Fruit fly (Drosophila melanogaster) whole organism, embryonic: ENCODE results near the gene CG7029.

Source experiments
- CG15011 ChIP-seq: fragments of 200-800 bp; sonication (Bioruptor generic); optimal IDR thresholded peaks from 3 replicates; lab custom pipeline; 2018; ENCODE audit warnings: missing biosample characterization, mild to moderate bottlenecking, missing genetic modification characterization
- CG17385 ChIP-seq: fragments of 200-800 bp; sonication (Bioruptor generic); optimal IDR thresholded peaks from 3 replicates; lab custom pipeline; 2018; ENCODE audit warnings: missing biosample characterization, mild to moderate bottlenecking, missing genetic modification characterization
- CG17568 ChIP-seq: fragments of 200-800 bp; sonication (Bioruptor generic); optimal IDR thresholded peaks from 2 replicates; lab custom pipeline; 2018; ENCODE audit warnings: missing biosample characterization, mild to moderate bottlenecking, missing genetic modification characterization, moderate library complexity
- CG30431 ChIP-seq: fragments of 200-800 bp; sonication (Bioruptor generic); optimal IDR thresholded peaks from 2 replicates; lab custom pipeline; 2017; ENCODE audit warnings: missing biosample characterization, missing genetic modification characterization
- h ChIP-seq: fragments of >200 bp; optimal IDR thresholded peaks from 2 replicates; lab custom pipeline; 2017
- tap ChIP-seq: fragments of 200-800 bp; optimal IDR thresholded peaks from 3 replicates; lab custom pipeline; 2019; ENCODE audit warnings: missing biosample characterization, mild to moderate bottlenecking, missing genetic modification characterization, moderate library complexity

dm6 chr3R:22781412-22781811, 30.7 kb downstream of the CG7029 start:
- TF ChIP-seq CG17568 (GFP tag; lab: Kevin White, UChicago) (no peak), CG15011 (no peak), h (lab: Kevin White, UChicago) (no peak), tap (tag; lab: Kevin White, UChicago) (no peak), CG30431 (GFP tag; lab: Kevin White, UChicago) (no peak), CG17385 (GFP tag; lab: Kevin White, UChicago) (peak; percentile 29)
